Worm (Caenorhabditis elegans) whole organism, mixed stage, embryonic: Measurements from ENCODE around the gene oac-53.
"Not testable (repeated sequence)": the region's sequence is repeated elsewhere in the genome, so short reads cannot be mapped to it uniquely, and the experiment has no call there.

Experiments used
- M03D4.4 ChIP-seq: sonication (generic microtip); optimal IDR thresholded peaks from 2 replicates; lab custom pipeline; 2017; ENCODE audit warnings: mild to moderate bottlenecking, missing genetic modification characterization, missing compliant biosample characterization
- bed-3 ChIP-seq: fragments of 200-800 bp; sonication (Bioruptor generic); optimal IDR thresholded peaks from 3 replicates; lab custom pipeline; 2018; ENCODE audit warnings: mild to moderate bottlenecking, missing genetic modification characterization, moderate library complexity, missing compliant biosample characterization
- ceh-39 ChIP-seq: fragments of 150-350 bp; optimal IDR thresholded peaks from 2 replicates; lab custom pipeline; 2014; ENCODE audit warnings: missing biosample characterization, missing genetic modification characterization
- ceh-83 ChIP-seq: fragments of 200-800 bp; sonication (Bioruptor generic); optimal IDR thresholded peaks from 2 replicates; lab custom pipeline; 2018; ENCODE audit warnings: mild to moderate bottlenecking, missing genetic modification characterization, missing compliant biosample characterization
- ces-1 ChIP-seq: fragments of 150-350 bp; optimal IDR thresholded peaks from 2 replicates; lab custom pipeline; 2014; ENCODE audit warnings: missing biosample characterization, missing genetic modification reagents, missing genetic modification characterization
- cnd-1 ChIP-seq: fragments of 200-800 bp; sonication (Bioruptor generic); optimal IDR thresholded peaks from 2 replicates; lab custom pipeline; 2018; ENCODE audit warnings: mild to moderate bottlenecking, missing genetic modification characterization, missing compliant biosample characterization
- drap-1 ChIP-seq: fragments of 200-800 bp; sonication (Bioruptor generic); optimal IDR thresholded peaks from 3 replicates; lab custom pipeline; 2018; ENCODE audit warnings: mild to moderate bottlenecking, missing genetic modification characterization, missing compliant biosample characterization
- ham-2 ChIP-seq: fragments of 200-800 bp; sonication (Bioruptor generic); optimal IDR thresholded peaks from 2 replicates; lab custom pipeline; 2018; ENCODE audit warnings: mild to moderate bottlenecking, missing genetic modification characterization, missing compliant biosample characterization
- lin-13 ChIP-seq: fragments of 150-350 bp; optimal IDR thresholded peaks from 2 replicates; lab custom pipeline; 2014; ENCODE audit warnings: missing biosample characterization, missing genetic modification characterization
- lsy-2 ChIP-seq: fragments of 150-350 bp; optimal IDR thresholded peaks from 2 replicates; lab custom pipeline; 2014; ENCODE audit warnings: missing biosample characterization, missing genetic modification characterization
- mab-5 ChIP-seq: fragments of 150-350 bp; optimal IDR thresholded peaks from 2 replicates; lab custom pipeline; 2014; ENCODE audit warnings: missing biosample characterization, missing genetic modification characterization
- mep-1 ChIP-seq: fragments of 150-350 bp; optimal IDR thresholded peaks from 2 replicates; lab custom pipeline; 2017; ENCODE audit warnings: missing biosample characterization, missing genetic modification reagents, missing genetic modification characterization, inconsistent platforms
- mls-2 ChIP-seq: sonication (generic microtip); optimal IDR thresholded peaks from 2 replicates; lab custom pipeline; 2016; ENCODE audit warnings: mild to moderate bottlenecking, missing genetic modification characterization, moderate library complexity, missing compliant biosample characterization
- nhr-12 ChIP-seq: fragments of 150-350 bp; optimal IDR thresholded peaks from 2 replicates; lab custom pipeline; 2014; ENCODE audit warnings: missing biosample characterization, missing genetic modification characterization
- nhr-2 ChIP-seq: fragments of 150-350 bp; optimal IDR thresholded peaks from 2 replicates; lab custom pipeline; 2014; ENCODE audit warnings: missing biosample characterization, missing genetic modification characterization
- nhr-237 ChIP-seq: fragments of 150-350 bp; optimal IDR thresholded peaks from 2 replicates; lab custom pipeline; 2014; ENCODE audit warnings: missing biosample characterization, missing genetic modification characterization
- nhr-28 ChIP-seq: fragments of 150-350 bp; optimal IDR thresholded peaks from 2 replicates; lab custom pipeline; 2014; ENCODE audit warnings: missing biosample characterization, missing genetic modification characterization
- nhr-76 ChIP-seq: sonication (generic microtip); optimal IDR thresholded peaks from 2 replicates; lab custom pipeline; 2017; ENCODE audit warnings: missing biosample characterization, missing genetic modification characterization
- pha-4 ChIP-seq: fragments of 150-350 bp; optimal IDR thresholded peaks from 2 replicates; lab custom pipeline; 2018; ENCODE audit warnings: missing biosample characterization, missing genetic modification reagents, missing genetic modification characterization
- sem-2 ChIP-seq: fragments of 200-800 bp; sonication (Bioruptor generic); optimal IDR thresholded peaks from 2 replicates; lab custom pipeline; 2018; ENCODE audit warnings: mild to moderate bottlenecking, missing genetic modification characterization, missing compliant biosample characterization
- sptf-1 ChIP-seq: sonication (generic microtip); optimal IDR thresholded peaks from 2 replicates; lab custom pipeline; 2017; ENCODE audit warnings: mild to moderate bottlenecking, missing genetic modification characterization, moderate library complexity, missing compliant biosample characterization
- unc-120 ChIP-seq: sonication (generic microtip); optimal IDR thresholded peaks from 2 replicates; lab custom pipeline; 2017; ENCODE audit warnings: missing genetic modification characterization, missing compliant biosample characterization; ENCODE audit not compliant: poor library complexity, severe bottlenecking
- unc-39 ChIP-seq: fragments of 150-350 bp; optimal IDR thresholded peaks from 2 replicates; lab custom pipeline; 2014; ENCODE audit warnings: missing biosample characterization, missing genetic modification characterization
- unc-62 ChIP-seq: fragments of 150-350 bp; optimal IDR thresholded peaks from 2 replicates; lab custom pipeline; 2014; ENCODE audit warnings: missing biosample characterization, missing genetic modification reagents, missing genetic modification characterization
- zip-8 ChIP-seq: fragments of 150-350 bp; optimal IDR thresholded peaks from 2 replicates; lab custom pipeline; 2014; ENCODE audit warnings: missing biosample characterization, missing genetic modification characterization
- ztf-11 ChIP-seq: fragments of 150-350 bp; optimal IDR thresholded peaks from 2 replicates; lab custom pipeline; 2014; ENCODE audit warnings: missing biosample characterization, missing genetic modification characterization

Gene oac-53

DNA sequence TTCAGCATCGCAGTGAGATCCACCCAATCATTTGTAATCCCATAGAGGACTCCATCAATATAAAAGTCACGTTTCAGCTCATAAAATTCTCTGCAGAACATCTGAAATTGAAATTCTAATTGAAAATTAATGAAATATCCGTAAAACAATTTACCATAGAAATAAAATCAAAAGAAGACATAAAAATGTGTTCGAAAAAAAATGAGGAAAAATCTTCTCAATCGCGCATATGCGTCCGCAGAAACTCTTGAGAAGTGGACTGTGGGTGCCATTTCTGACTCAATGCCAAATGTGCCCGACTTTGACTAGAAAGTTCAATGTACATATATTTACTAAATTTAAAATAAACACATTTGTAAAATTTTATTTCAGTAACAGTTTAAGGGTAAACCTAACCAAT, 40.7 kb upstream of the oac-53 start, which contains the start of gene F14F8.9:
TSS of gene F14F8.9 (minus strand) at position 101 of the 400 bp plus-strand sequence.
- no peak for TF ChIP-seq sptf-1
- TF ChIP-seq nhr-2 (tag; lab: Kevin White, UChicago), result no peak
- no peak for TF ChIP-seq ztf-11 (tag; lab: Kevin White, UChicago)
- TF ChIP-seq nhr-237, result no peak
- TF ChIP-seq ham-2 (GFP tag; lab: Kevin White, UChicago), result no peak
- no peak for TF ChIP-seq mls-2
- TF ChIP-seq nhr-28 (tag; lab: Kevin White, UChicago), result no peak
- TF ChIP-seq unc-120 (tag; lab: Kevin White, UChicago), result no peak
- no peak for TF ChIP-seq sem-2 (GFP tag; lab: Kevin White, UChicago)
- no peak for TF ChIP-seq cnd-1
- TF ChIP-seq ceh-39, result no peak

- TF ChIP-seq ham-2 (GFP tag; lab: Kevin White, UChicago) (no peak), lin-13 (no peak), M03D4.4 (tag; lab: Kevin White, UChicago) (no peak), bed-3 (no peak), ceh-39 (no peak), nhr-12 (no peak), mep-1 (tag; lab: Kevin White, UChicago) (no peak), unc-39 (tag; lab: Kevin White, UChicago) (no peak), zip-8 (tag; lab: Kevin White, UChicago) (no peak), ztf-11 (tag; lab: Kevin White, UChicago) (no peak), ces-1 (no peak)
Measured at ce11 chrV:16666647-16667046, 38.9 kb upstream of the oac-53 start, which contains the start of gene F14F8.14. Gene F14F8.14 (minus strand): TSS chrV:16666747.

DNA sequence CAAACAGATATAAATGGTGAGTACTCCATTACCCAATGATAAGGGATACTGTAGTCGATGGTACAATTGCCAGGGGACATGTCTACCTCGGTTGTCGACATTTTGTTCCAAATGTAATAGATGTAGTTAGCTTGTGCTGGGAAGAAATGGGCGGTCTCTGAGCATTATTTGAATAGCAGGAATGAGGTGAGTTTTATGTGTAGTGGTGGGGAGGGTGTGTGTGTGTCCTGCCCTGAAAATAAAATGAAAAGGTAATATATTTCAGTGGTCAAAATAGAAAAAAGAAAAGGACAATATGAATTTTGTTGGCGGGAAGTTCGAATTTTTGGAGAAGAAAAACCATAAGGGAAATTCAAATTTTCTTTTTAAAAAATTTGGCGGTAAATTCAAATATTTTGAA, 33.0 kb upstream of the oac-53 start, which contains the start of gene Y70C5B.2:
TSS of gene Y70C5B.2 (minus strand) at position 101 of the 400 bp plus-strand sequence.
- TF ChIP-seq cnd-1; unc-39 (tag; lab: Kevin White, UChicago); ceh-83: not testable (repeated sequence)
- TF ChIP-seq, all 35 proteins: peak for 0; not testable (repeated sequence) for 35

DNA sequence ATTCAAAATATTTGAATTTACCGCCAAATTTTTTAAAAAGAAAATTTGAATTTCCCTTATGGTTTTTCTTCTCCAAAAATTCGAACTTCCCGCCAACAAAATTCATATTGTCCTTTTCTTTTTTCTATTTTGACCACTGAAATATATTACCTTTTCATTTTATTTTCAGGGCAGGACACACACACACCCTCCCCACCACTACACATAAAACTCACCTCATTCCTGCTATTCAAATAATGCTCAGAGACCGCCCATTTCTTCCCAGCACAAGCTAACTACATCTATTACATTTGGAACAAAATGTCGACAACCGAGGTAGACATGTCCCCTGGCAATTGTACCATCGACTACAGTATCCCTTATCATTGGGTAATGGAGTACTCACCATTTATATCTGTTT, 26.5 kb upstream of the oac-53 start, which contains the start of gene W06G6.15:
TSS of gene W06G6.15 (plus strand) at position 301 of the 400 bp plus-strand sequence.
- not testable (repeated sequence) for TF ChIP-seq unc-62 (GFP tag; lab: Kevin White, UChicago); mab-5 (tag; lab: Kevin White, UChicago); nhr-76
- TF ChIP-seq, all 35 proteins: peak for 0; not testable (repeated sequence) for 35

- TF ChIP-seq cnd-1; nhr-76; unc-39 (tag; lab: Kevin White, UChicago): not testable (repeated sequence)
Measured at ce11 chrV:16649200-16649599, 21.4 kb upstream of the oac-53 start, which contains the start of gene W06G6.11. Gene W06G6.11 (minus strand): TSS chrV:16649300.

DNA sequence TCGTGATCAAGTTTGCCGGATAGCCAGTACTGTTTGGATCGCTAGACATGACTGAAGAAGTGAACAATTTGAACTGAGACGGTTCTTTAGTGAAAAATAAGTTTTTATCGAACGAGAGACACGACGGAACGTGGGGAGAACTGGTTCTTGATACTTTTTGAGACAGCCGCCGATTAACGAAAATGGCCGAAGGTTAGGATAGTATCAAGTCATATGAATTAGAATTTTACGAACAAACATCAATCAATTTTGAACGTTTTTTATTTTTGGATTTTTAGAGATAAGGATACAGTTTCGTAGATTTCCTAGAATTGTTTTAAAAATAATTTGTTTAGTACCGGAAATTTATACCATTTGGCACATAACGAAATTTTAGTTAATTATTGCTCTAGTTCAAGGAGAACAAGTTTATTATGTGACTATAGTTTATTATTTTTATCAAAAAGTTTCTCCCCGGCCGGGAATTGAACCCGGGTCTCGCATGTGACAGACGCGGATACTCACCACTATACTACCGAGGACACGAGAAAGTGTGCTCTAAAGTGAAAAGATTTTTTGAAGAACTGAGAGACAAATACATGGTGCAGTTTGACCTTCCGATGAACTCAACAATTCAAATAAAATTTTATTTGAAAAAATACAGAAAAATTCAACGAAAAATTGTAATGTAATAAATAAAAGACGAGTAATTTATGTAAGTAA, 20.7 kb upstream of the oac-53 start, which contains the start of gene W06G6.20:
TSS of gene W06G6.20 (minus strand) at position 51 of the 702 bp plus-strand sequence.
- TF ChIP-seq M03D4.4 (tag; lab: Kevin White, UChicago), result no peak

- TF ChIP-seq unc-120 (tag; lab: Kevin White, UChicago), result no peak
- no peak for TF ChIP-seq pha-4 (tag; lab: Kevin White, UChicago)
- TF ChIP-seq drap-1 (GFP tag; lab: Kevin White, UChicago), result no peak
- no peak for TF ChIP-seq ham-2 (GFP tag; lab: Kevin White, UChicago)
- TF ChIP-seq mab-5 (tag; lab: Kevin White, UChicago), result no peak
- no peak for TF ChIP-seq unc-39 (tag; lab: Kevin White, UChicago)
- no peak for TF ChIP-seq lsy-2 (tag; lab: Kevin White, UChicago)
- no peak for TF ChIP-seq zip-8 (tag; lab: Kevin White, UChicago)
- no peak for TF ChIP-seq ztf-11 (tag; lab: Kevin White, UChicago)
- TF ChIP-seq nhr-12, result no peak
- no peak for TF ChIP-seq ces-1
- TF ChIP-seq mep-1 (tag; lab: Kevin White, UChicago), result no peak
- TF ChIP-seq, all 35 proteins: peak for 0
Measured at ce11 chrV:16647093-16647492, 19.3 kb upstream of the oac-53 start, which contains the start of gene W06G6.10. Gene W06G6.10 (minus strand): TSS chrV:16647193.
